Worm (Caenorhabditis elegans) whole organism, late embryonic: ENCODE results near the gene srh-284.

ENCODE experiments used
- C08G9.2 ChIP-seq: sonication (generic microtip); optimal IDR thresholded peaks from 2 replicates; lab custom pipeline; 2016; ENCODE audit warnings: mild to moderate bottlenecking, missing genetic modification characterization, moderate library complexity, missing compliant biosample characterization
- C38D4.7 ChIP-seq: fragments of 200-800 bp; sonication (Bioruptor generic); optimal IDR thresholded peaks from 2 replicates; lab custom pipeline; 2018; ENCODE audit warnings: mild to moderate bottlenecking, missing genetic modification characterization, moderate library complexity, missing compliant biosample characterization
- K02D7.2 ChIP-seq: sonication (generic microtip); optimal IDR thresholded peaks from 2 replicates; lab custom pipeline; 2017; ENCODE audit warnings: mild to moderate bottlenecking, missing genetic modification characterization, missing compliant biosample characterization
- T23F11.4 ChIP-seq: fragments of 200-800 bp; sonication (Bioruptor generic); optimal IDR thresholded peaks from 2 replicates; lab custom pipeline; 2018; ENCODE audit warnings: mild to moderate bottlenecking, missing genetic modification characterization, missing compliant biosample characterization
- Y22D7AL.16 ChIP-seq: sonication (generic microtip); optimal IDR thresholded peaks from 2 replicates; lab custom pipeline; 2016; ENCODE audit warnings: missing genetic modification characterization, missing compliant biosample characterization
- ahr-1 ChIP-seq: sonication (generic microtip); optimal IDR thresholded peaks from 2 replicates; lab custom pipeline; 2016; ENCODE audit warnings: missing genetic modification characterization, missing compliant biosample characterization
- ceh-14 ChIP-seq: sonication (generic microtip); optimal IDR thresholded peaks from 2 replicates; lab custom pipeline; 2016; ENCODE audit warnings: missing genotype, missing genetic modification characterization, missing compliant biosample characterization
- ceh-18 ChIP-seq: sonication (generic microtip); optimal IDR thresholded peaks from 2 replicates; lab custom pipeline; 2016; ENCODE audit warnings: missing genetic modification characterization, missing compliant biosample characterization
- ceh-19 ChIP-seq: fragments of 200-800 bp; sonication (Bioruptor generic); optimal IDR thresholded peaks from 2 replicates; lab custom pipeline; 2018; ENCODE audit warnings: mild to moderate bottlenecking, missing genetic modification characterization, missing compliant biosample characterization
- ceh-22 ChIP-seq: sonication (generic microtip); optimal IDR thresholded peaks from 2 replicates; lab custom pipeline; 2017; ENCODE audit warnings: missing biosample characterization, missing genetic modification characterization
- ceh-24 ChIP-seq: sonication (generic microtip); optimal IDR thresholded peaks from 2 replicates; lab custom pipeline; 2016; ENCODE audit warnings: mild to moderate bottlenecking, missing genetic modification characterization, missing compliant biosample characterization
- ceh-30 ChIP-seq: fragments of 150-350 bp; optimal IDR thresholded peaks from 2 replicates; lab custom pipeline; 2014; ENCODE audit warnings: missing biosample characterization, missing genetic modification characterization
- ceh-45 ChIP-seq: fragments of 200-800 bp; sonication (Bioruptor generic); IDR thresholded peaks from 2 replicates; pipeline ENCODE4 v1.3.6; 2022; ENCODE audit warnings: missing genetic modification reagents, missing genetic modification characterization, missing compliant biosample characterization
- ceh-48 ChIP-seq: sonication (generic microtip); optimal IDR thresholded peaks from 2 replicates; lab custom pipeline; 2016; ENCODE audit warnings: missing genetic modification characterization, inconsistent platforms, missing compliant biosample characterization
- ceh-6 ChIP-seq: fragments of 200-800 bp; sonication (Bioruptor generic); optimal IDR thresholded peaks from 2 replicates; lab custom pipeline; 2018; ENCODE audit warnings: mild to moderate bottlenecking, missing genetic modification characterization, missing compliant biosample characterization
- che-1 ChIP-seq: sonication (generic microtip); optimal IDR thresholded peaks from 2 replicates; lab custom pipeline; 2016; ENCODE audit warnings: mild to moderate bottlenecking, missing genetic modification characterization, missing compliant biosample characterization
- dmd-4 ChIP-seq: sonication (generic microtip); optimal IDR thresholded peaks from 2 replicates; lab custom pipeline; 2016; ENCODE audit warnings: borderline replicate concordance, missing genetic modification characterization, missing compliant biosample characterization
- dve-1 ChIP-seq: sonication (generic microtip); optimal IDR thresholded peaks from 2 replicates; lab custom pipeline; 2017; ENCODE audit warnings: antibody characterized with exemption, mild to moderate bottlenecking, missing genetic modification characterization, missing compliant biosample characterization
- elt-2 ChIP-seq: sonication (generic microtip); optimal IDR thresholded peaks from 2 replicates; lab custom pipeline; 2016; ENCODE audit warnings: missing genetic modification reagents, missing genetic modification characterization, missing compliant biosample characterization
- elt-4 ChIP-seq: sonication (generic microtip); optimal IDR thresholded peaks from 2 replicates; lab custom pipeline; 2016; ENCODE audit warnings: missing genetic modification characterization, missing compliant biosample characterization
- eyg-1 ChIP-seq: sonication (generic microtip); optimal IDR thresholded peaks from 2 replicates; lab custom pipeline; 2016; ENCODE audit warnings: missing genotype, missing genetic modification characterization, missing compliant biosample characterization
- fax-1 ChIP-seq: sonication (generic microtip); optimal IDR thresholded peaks from 2 replicates; lab custom pipeline; 2016; ENCODE audit warnings: missing genotype, missing genetic modification characterization, missing compliant biosample characterization
- fkh-10 ChIP-seq: fragments of 150-350 bp; optimal IDR thresholded peaks from 2 replicates; lab custom pipeline; 2014; ENCODE audit warnings: missing biosample characterization, missing genetic modification reagents, missing genetic modification characterization
- hlh-15 ChIP-seq: sonication (generic microtip); optimal IDR thresholded peaks from 2 replicates; lab custom pipeline; 2016; ENCODE audit warnings: missing genetic modification characterization, missing compliant biosample characterization
- hlh-30 ChIP-seq: sonication (generic microtip); optimal IDR thresholded peaks from 2 replicates; lab custom pipeline; 2017; ENCODE audit warnings: antibody characterized with exemption, missing genetic modification characterization, missing compliant biosample characterization; ENCODE audit not compliant: insufficient read depth
- hlh-6 ChIP-seq: sonication (generic microtip); optimal IDR thresholded peaks from 2 replicates; lab custom pipeline; 2016; ENCODE audit warnings: missing genotype, missing genetic modification characterization, missing compliant biosample characterization
- nhr-11 ChIP-seq: fragments of 150-350 bp; optimal IDR thresholded peaks from 2 replicates; lab custom pipeline; 2014; ENCODE audit warnings: missing biosample characterization, missing genetic modification characterization
- odd-2 ChIP-seq: sonication (generic microtip); optimal IDR thresholded peaks from 2 replicates; lab custom pipeline; 2017; ENCODE audit warnings: antibody characterized with exemption, mild to moderate bottlenecking, missing genetic modification characterization, missing compliant biosample characterization
- pag-3 ChIP-seq: sonication (generic microtip); optimal IDR thresholded peaks from 2 replicates; lab custom pipeline; 2016; ENCODE audit warnings: missing compliant biosample characterization, missing genetic modification characterization, borderline replicate concordance
- pat-9 ChIP-seq: fragments of 200-800 bp; sonication (Bioruptor generic); optimal IDR thresholded peaks from 2 replicates; lab custom pipeline; 2018; ENCODE audit warnings: mild to moderate bottlenecking, missing genetic modification characterization, moderate library complexity, missing compliant biosample characterization
- pha-4 ChIP-seq: fragments of 150-350 bp; optimal IDR thresholded peaks from 2 replicates; lab custom pipeline; 2018; ENCODE audit warnings: missing biosample characterization, missing genetic modification reagents, missing genetic modification characterization
- pqm-1 ChIP-seq: sonication (generic microtip); optimal IDR thresholded peaks from 2 replicates; lab custom pipeline; 2016; ENCODE audit warnings: missing genetic modification characterization, missing compliant biosample characterization
- pros-1 ChIP-seq: fragments of 150-350 bp; optimal IDR thresholded peaks from 2 replicates; lab custom pipeline; 2014; ENCODE audit warnings: missing biosample characterization, missing genetic modification reagents, missing genetic modification characterization
- ref-2 ChIP-seq: sonication (generic microtip); optimal IDR thresholded peaks from 2 replicates; lab custom pipeline; 2016; ENCODE audit warnings: missing genetic modification characterization, missing compliant biosample characterization
- rnt-1 ChIP-seq: sonication (generic microtip); optimal IDR thresholded peaks from 2 replicates; lab custom pipeline; 2016; ENCODE audit warnings: missing genetic modification characterization, missing compliant biosample characterization
- sdc-2 ChIP-seq: sonication (generic microtip); optimal IDR thresholded peaks from 2 replicates; lab custom pipeline; 2016; ENCODE audit warnings: missing genotype, missing genetic modification characterization, missing compliant biosample characterization
- sox-4 ChIP-seq: sonication (generic microtip); optimal IDR thresholded peaks from 2 replicates; lab custom pipeline; 2017; ENCODE audit warnings: mild to moderate bottlenecking, missing genetic modification characterization, inconsistent platforms, missing compliant biosample characterization
- tbx-2 ChIP-seq: sonication (generic microtip); optimal IDR thresholded peaks from 2 replicates; lab custom pipeline; 2016; ENCODE audit warnings: missing genetic modification characterization, missing compliant biosample characterization
- tbx-7 ChIP-seq: sonication (generic microtip); optimal IDR thresholded peaks from 2 replicates; lab custom pipeline; 2016; ENCODE audit warnings: missing genotype, missing genetic modification characterization, missing compliant biosample characterization
- ttx-3 ChIP-seq: sonication (generic microtip); optimal IDR thresholded peaks from 2 replicates; lab custom pipeline; 2016; ENCODE audit warnings: missing genetic modification reagents, missing genetic modification characterization, missing compliant biosample characterization
- unc-42 ChIP-seq: sonication (generic microtip); optimal IDR thresholded peaks from 2 replicates; lab custom pipeline; 2016; ENCODE audit warnings: missing genotype, missing genetic modification characterization, missing compliant biosample characterization

The srh-284 gene

ce11 chrV:17784363-17784762 is 17.0 kb downstream of the srh-284 start:
- TF ChIP-seq pha-4 (tag; lab: Kevin White, UChicago) (no peak), hlh-30 (no peak), hlh-6 (no peak), ceh-19 (GFP tag; lab: Kevin White, UChicago) (no peak), elt-2 (tag; lab: Kevin White, UChicago) (no peak), dve-1 (tag; lab: Kevin White, UChicago) (no peak), tbx-2 (tag; lab: Kevin White, UChicago) (no peak), ceh-6 (no peak), fax-1 (no peak), ceh-14 (tag; lab: Kevin White, UChicago) (no peak), sdc-2 (tag; lab: Kevin White, UChicago) (no peak), ceh-18 (tag; lab: Kevin White, UChicago) (no peak), ceh-24 (tag; lab: Kevin White, UChicago) (no peak)

- TF ChIP-seq ref-2 (tag; lab: Kevin White, UChicago) = no peak
- no peak for TF ChIP-seq ceh-22 (tag; lab: Kevin White, UChicago)
- no peak for TF ChIP-seq pqm-1 (tag; lab: Kevin White, UChicago)
- TF ChIP-seq unc-42 (tag; lab: Kevin White, UChicago) = no peak
- TF ChIP-seq ceh-45 (GFP tag; lab: Robert Waterston, UW) = no peak
- TF ChIP-seq C38D4.7 (GFP tag; lab: Kevin White, UChicago) = no peak
- no peak for TF ChIP-seq odd-2 (tag; lab: Kevin White, UChicago)
- TF ChIP-seq pag-3 = no peak
- no peak for TF ChIP-seq elt-4 (tag; lab: Kevin White, UChicago)
- TF ChIP-seq hlh-15 = no peak
Measured at ce11 chrV:17790191-17790590, 22.8 kb downstream of the srh-284 start, which contains the start of gene srh-290. srh-290 (plus strand) TSS chrV:17790491.

- TF ChIP-seq tbx-7 (tag; lab: Kevin White, UChicago) (no peak), elt-4 (tag; lab: Kevin White, UChicago) (no peak), hlh-30 (no peak), ceh-48 (no peak), nhr-11 (tag; lab: Kevin White, UChicago) (no peak), C08G9.2 (tag; lab: Kevin White, UChicago) (no peak), che-1 (tag; lab: Kevin White, UChicago) (no peak)
Measured at ce11 chrV:17793986-17794385, 26.6 kb downstream of the srh-284 start, which contains the start of gene srh-289. srh-289 (minus strand) TSS chrV:17794086.

ce11 chrV:17795655-17796054 is 28.3 kb downstream of the srh-284 start, which contains the start of gene srh-288:
srh-288 (minus strand) TSS chrV:17795755.
- TF ChIP-seq Y22D7AL.16 (tag; lab: Kevin White, UChicago) (no peak), T23F11.4 (GFP tag; lab: Kevin White, UChicago) (no peak), pat-9 (tag; lab: Kevin White, UChicago) (no peak), fkh-10 (GFP tag; lab: Kevin White, UChicago) (no peak), dmd-4 (tag; lab: Kevin White, UChicago) (no peak)

- TF ChIP-seq ahr-1 (tag; lab: Kevin White, UChicago) (no peak), eyg-1 (tag; lab: Kevin White, UChicago) (no peak), hlh-30 (no peak), ceh-48 (no peak), rnt-1 (tag; lab: Kevin White, UChicago) (no peak), K02D7.2 (no peak), ceh-14 (tag; lab: Kevin White, UChicago) (no peak), pros-1 (tag; lab: Kevin White, UChicago) (no peak), che-1 (tag; lab: Kevin White, UChicago) (no peak), sox-4 (tag; lab: Kevin White, UChicago) (no peak), ttx-3 (tag; lab: Kevin White, UChicago) (no peak), ceh-24 (tag; lab: Kevin White, UChicago) (no peak), ceh-30 (tag; lab: Kevin White, UChicago) (no peak), pat-9 (tag; lab: Kevin White, UChicago) (no peak)
- TF ChIP-seq, all 69 proteins: peak for 0
Measured at ce11 chrV:17798789-17799188, 31.4 kb downstream of the srh-284 start, which contains the start of gene srx-18. srx-18 (minus strand) TSS chrV:17798889.
